Worm (Caenorhabditis elegans): ENCODE results near the gene W01B6.8.

ce11 chrIV:10040803-10041202, 43.4 kb downstream of the W01B6.8 start, which contains the start of gene dhs-31:
- no peak for TF ChIP-seq F13C5.2 (tag; optimal IDR thresholded peaks at IDR 0.05)
- TF ChIP-seq ets-7 (tag; optimal IDR thresholded peaks at IDR 0.05) = no peak
- TF ChIP-seq ama-1 (optimal IDR thresholded peaks at IDR 0.05) = no peak
- TF ChIP-seq B0310.2 (tag; optimal IDR thresholded peaks at IDR 0.05) = no peak
- TF ChIP-seq hmg-4 (GFP tag; optimal IDR thresholded peaks at IDR 0.05) = no peak
- TF ChIP-seq scrt-1 (GFP tag; IDR thresholded peaks at IDR 0.05) = no peak
- no peak for TF ChIP-seq tra-4 (tag; optimal IDR thresholded peaks at IDR 0.05)
- no peak for TF ChIP-seq tbx-11 (GFP tag; IDR thresholded peaks at IDR 0.05)
- TF ChIP-seq flt-1 (GFP tag; IDR thresholded peaks at IDR 0.05) = no peak
